Worm (Caenorhabditis elegans) whole organism, L3 larva: ENCODE data around the gene F35C11.7.

Experiments used
- ama-1 ChIP-seq: fragments of 150-350 bp; optimal IDR thresholded peaks from 2 replicates; lab custom pipeline; 2018
- daf-12 ChIP-seq: fragments of 150-350 bp; optimal IDR thresholded peaks from 2 replicates; lab custom pipeline; 2014; ENCODE audit warnings: missing biosample characterization, missing genetic modification reagents, missing genetic modification characterization
- lsy-12 ChIP-seq: sonication (generic microtip); optimal IDR thresholded peaks from 2 replicates; lab custom pipeline; 2016; ENCODE audit warnings: mild to moderate bottlenecking, missing genetic modification characterization, missing compliant biosample characterization

DNA sequence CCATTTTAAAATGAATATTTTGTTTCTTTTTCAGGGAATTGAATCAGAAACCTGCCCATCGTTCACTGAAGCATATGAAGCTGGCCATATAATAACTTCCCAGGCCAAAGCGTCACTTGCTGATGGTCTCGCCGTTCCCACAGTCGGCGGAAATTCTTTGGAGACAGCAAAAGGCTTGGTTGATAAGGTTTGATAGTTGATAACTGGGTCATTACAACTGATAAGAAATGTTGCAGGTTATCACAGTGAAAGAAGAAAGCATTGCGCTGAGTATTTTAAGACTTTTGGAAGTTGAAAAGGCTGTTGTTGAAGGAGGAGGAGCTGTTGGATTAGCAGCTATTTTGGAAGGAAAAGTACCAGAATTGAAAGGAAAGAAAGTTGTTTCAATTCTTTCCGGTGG is 10.4 kb downstream of the F35C11.7 start:
- no peak for TF ChIP-seq lsy-12 (tag; lab: Kevin White, UChicago)
- TF ChIP-seq daf-12 (tag; lab: Kevin White, UChicago): no peak
- no peak for TF ChIP-seq ama-1 (lab: Kevin White, UChicago)
